Fruit fly (Drosophila melanogaster) whole organism, embryonic: Measurements from ENCODE around the gene Gcna.

Experiments used
- Atf-2 ChIP-seq: fragments of 200-800 bp; sonication (Bioruptor generic); optimal IDR thresholded peaks from 2 replicates; lab custom pipeline; 2016; ENCODE audit warnings: missing biosample characterization, missing genetic modification characterization
- Bgb ChIP-seq: fragments of 200-800 bp; sonication (Bioruptor generic); IDR thresholded peaks from 2 replicates; pipeline ENCODE4 v1.3.6; 2022; ENCODE audit warnings: missing biosample characterization, missing genetic modification characterization; ENCODE audit not compliant: partially characterized antibody
- Bteb2 ChIP-seq: fragments of 200-800 bp; sonication (Bioruptor generic); optimal IDR thresholded peaks from 2 replicates; lab custom pipeline; 2016; ENCODE audit warnings: missing biosample characterization, missing genetic modification characterization
- CG10366 ChIP-seq: fragments of 200-800 bp; sonication (Bioruptor generic); IDR thresholded peaks from 2 replicates; pipeline ENCODE4 v1.3.6; 2022; ENCODE audit warnings: missing biosample characterization, missing genetic modification characterization
- CG10979 ChIP-seq: fragments of 200-800 bp; sonication (Bioruptor generic); optimal IDR thresholded peaks from 2 replicates; lab custom pipeline; 2018; ENCODE audit warnings: missing biosample characterization, mild to moderate bottlenecking, missing genetic modification characterization, moderate library complexity
- CG11093 ChIP-seq: fragments of 200-800 bp; sonication (Bioruptor generic); IDR thresholded peaks from 3 replicates; pipeline ENCODE4 v1.3.6; 2022; ENCODE audit warnings: missing biosample characterization, missing genetic modification characterization
- CG13624 ChIP-seq: fragments of 200-800 bp; sonication (Bioruptor generic); optimal IDR thresholded peaks from 2 replicates; lab custom pipeline; 2016; ENCODE audit warnings: missing biosample characterization, missing genetic modification characterization
- CG14441 ChIP-seq: fragments of 200-800 bp; sonication (Bioruptor generic); IDR thresholded peaks from 2 replicates; pipeline ENCODE4 v1.3.6; 2022; ENCODE audit warnings: missing biosample characterization, missing genetic modification characterization
- CG15073 ChIP-seq: fragments of 200-800 bp; sonication (Bioruptor generic); optimal IDR thresholded peaks from 2 replicates; lab custom pipeline; 2016; ENCODE audit warnings: missing biosample characterization, missing genetic modification characterization
- CG15696 ChIP-seq: fragments of 200-800 bp; sonication (Bioruptor generic); optimal IDR thresholded peaks from 2 replicates; lab custom pipeline; 2019; ENCODE audit warnings: missing biosample characterization, mild to moderate bottlenecking, missing genetic modification characterization, moderate library complexity
- CG16863 ChIP-seq: fragments of 200-800 bp; sonication (Bioruptor generic); optimal IDR thresholded peaks from 3 replicates; lab custom pipeline; 2016; ENCODE audit warnings: missing biosample characterization, missing genetic modification characterization
- CG17361 ChIP-seq: fragments of 200-800 bp; sonication (Bioruptor generic); IDR thresholded peaks from 3 replicates; pipeline ENCODE4 v1.3.6; 2022; ENCODE audit warnings: missing biosample characterization, missing genetic modification characterization
- CG17829 ChIP-seq: fragments of 200-800 bp; optimal IDR thresholded peaks from 2 replicates; lab custom pipeline; 2019; ENCODE audit warnings: missing biosample characterization, mild to moderate bottlenecking, missing genetic modification characterization, moderate library complexity
- CG2116 ChIP-seq: fragments of 200-800 bp; sonication (Bioruptor generic); optimal IDR thresholded peaks from 3 replicates; lab custom pipeline; 2018; ENCODE audit warnings: missing biosample characterization, mild to moderate bottlenecking, missing genetic modification characterization
- CG6654 ChIP-seq: fragments of 200-800 bp; sonication (Bioruptor generic); optimal IDR thresholded peaks from 2 replicates; lab custom pipeline; 2017; ENCODE audit warnings: missing biosample characterization, mild to moderate bottlenecking, missing genetic modification characterization
- CG8089 ChIP-seq: fragments of 200-800 bp; sonication (Bioruptor generic); optimal IDR thresholded peaks from 3 replicates; lab custom pipeline; 2016; ENCODE audit warnings: missing biosample characterization, missing genetic modification characterization
- CG8281 ChIP-seq: fragments of 200-800 bp; sonication (Bioruptor generic); optimal IDR thresholded peaks from 2 replicates; lab custom pipeline; 2018; ENCODE audit warnings: missing biosample characterization, mild to moderate bottlenecking, missing genetic modification characterization, moderate library complexity
- Chrac-16 ChIP-seq: fragments of 200-800 bp; sonication (Bioruptor generic); optimal IDR thresholded peaks from 3 replicates; lab custom pipeline; 2016; ENCODE audit warnings: missing biosample characterization, missing genetic modification characterization
- Dref ChIP-seq: fragments of 200-800 bp; sonication (Bioruptor generic); IDR thresholded peaks from 2 replicates; pipeline ENCODE4 v1.3.6; 2022; ENCODE audit warnings: missing biosample characterization, missing genetic modification characterization
- GATAe ChIP-seq: fragments of 200-800 bp; sonication (Bioruptor generic); conservative IDR thresholded peaks from 2 replicates; pipeline ENCODE4 v1.3.6; 2022; ENCODE audit warnings: missing biosample characterization, missing genetic modification characterization
- H2.0 ChIP-seq: fragments of 200-800 bp; sonication (Bioruptor generic); IDR thresholded peaks from 2 replicates; pipeline ENCODE4 v1.3.6; 2022; ENCODE audit warnings: missing biosample characterization, missing genetic modification characterization
- Hey ChIP-seq: fragments of 200-800 bp; sonication (Bioruptor generic); optimal IDR thresholded peaks from 3 replicates; lab custom pipeline; 2018; ENCODE audit warnings: missing biosample characterization, mild to moderate bottlenecking, missing genetic modification characterization
- Hr51 ChIP-seq, 2 experiments: fragments of 200-800 bp; sonication (Bioruptor generic); optimal IDR thresholded peaks; 2 replicates in 1 of 2; 3 replicates in 1 of 2; lab custom pipeline; 2016 to 2018; ENCODE audit warnings: missing biosample characterization in 2 of 2, missing genetic modification characterization in 2 of 2, mild to moderate bottlenecking in 1 of 2, moderate library complexity in 1 of 2
- MBD-R2 ChIP-seq: fragments of 200-800 bp; sonication (Bioruptor generic); IDR thresholded peaks from 2 replicates; pipeline ENCODE4 v1.3.6; 2022; ENCODE audit warnings: missing biosample characterization, missing genetic modification characterization
- NC2β ChIP-seq: fragments of 200-800 bp; sonication (Bioruptor generic); optimal IDR thresholded peaks from 2 replicates; lab custom pipeline; 2016; ENCODE audit warnings: missing biosample characterization, missing genetic modification characterization
- Neu2 ChIP-seq: fragments of 200-800 bp; sonication (Bioruptor generic); optimal IDR thresholded peaks from 3 replicates; lab custom pipeline; 2016; ENCODE audit warnings: missing biosample characterization, missing genetic modification characterization, borderline replicate concordance
- Nf-YC ChIP-seq: fragments of 200-800 bp; optimal IDR thresholded peaks from 3 replicates; lab custom pipeline; 2019; ENCODE audit warnings: missing biosample characterization, mild to moderate bottlenecking, missing genetic modification characterization, moderate library complexity
- Oli ChIP-seq: fragments of 200-800 bp; sonication (Bioruptor generic); optimal IDR thresholded peaks from 2 replicates; lab custom pipeline; 2018; ENCODE audit warnings: missing biosample characterization, mild to moderate bottlenecking, missing genetic modification characterization, moderate library complexity
- Optix ChIP-seq: fragments of 200-800 bp; sonication (Bioruptor generic); IDR thresholded peaks from 3 replicates; pipeline ENCODE4 v1.3.6; 2022; ENCODE audit warnings: missing biosample characterization, missing genetic modification characterization
- Sry-δ ChIP-seq: fragments of 200-800 bp; sonication (Bioruptor generic); optimal IDR thresholded peaks from 2 replicates; lab custom pipeline; 2016; ENCODE audit warnings: missing biosample characterization, missing genetic modification characterization
- Taf1 ChIP-seq: fragments of 200-800 bp; sonication (Bioruptor generic); IDR thresholded peaks from 2 replicates; pipeline ENCODE4 v1.3.6; 2022; ENCODE audit warnings: missing biosample characterization, missing genetic modification characterization
- Trl ChIP-seq, 3 experiments: fragments of >200 bp in 2 of 3; fragments of 200-800 bp in 1 of 3; sonication (Bioruptor generic) in 1 of 3; optimal IDR thresholded peaks; 2 replicates in 1 of 3; 3 replicates in 2 of 3; lab custom pipeline; 2016 to 2017; ENCODE audit warnings: missing biosample characterization in 1 of 3, missing genetic modification characterization in 1 of 3
- ara ChIP-seq: fragments of 200-800 bp; sonication (Bioruptor generic); IDR thresholded peaks from 2 replicates; pipeline ENCODE4 v1.3.6; 2022; ENCODE audit warnings: missing biosample characterization, missing genetic modification characterization
- bbx ChIP-seq: fragments of 200-800 bp; sonication (Bioruptor generic); IDR thresholded peaks from 2 replicates; pipeline ENCODE4 v1.3.6; 2022; ENCODE audit warnings: missing biosample characterization, missing genetic modification characterization; ENCODE audit not compliant: partially characterized antibody
- bsh ChIP-seq, 2 experiments: fragments of 200-800 bp; sonication (Bioruptor generic); optimal IDR thresholded peaks; 2 replicates each; lab custom pipeline; 2017 to 2018; ENCODE audit warnings: mild to moderate bottlenecking in 2 of 2, missing biosample characterization in 2 of 2, missing genetic modification characterization in 2 of 2, moderate library complexity in 1 of 2
- chif ChIP-seq, 2 experiments: fragments of 200-800 bp; sonication (Bioruptor generic); optimal IDR thresholded peaks; 3 replicates each; lab custom pipeline; 2016; ENCODE audit warnings: missing biosample characterization in 2 of 2, missing genetic modification characterization in 2 of 2
- danr ChIP-seq: fragments of 200-800 bp; sonication (Bioruptor generic); IDR thresholded peaks from 2 replicates; pipeline ENCODE4 v1.3.6; 2022; ENCODE audit warnings: missing biosample characterization, missing genetic modification characterization
- grn ChIP-seq: fragments of 200-800 bp; sonication (Bioruptor generic); optimal IDR thresholded peaks from 3 replicates; lab custom pipeline; 2017; ENCODE audit warnings: missing biosample characterization, missing genetic modification characterization
- jing ChIP-seq: fragments of 200-800 bp; sonication (Bioruptor generic); optimal IDR thresholded peaks from 2 replicates; lab custom pipeline; 2018; ENCODE audit warnings: missing biosample characterization, mild to moderate bottlenecking, missing genetic modification characterization
- mam ChIP-seq: fragments of 200-800 bp; sonication (Bioruptor generic); optimal IDR thresholded peaks from 3 replicates; lab custom pipeline; 2016; ENCODE audit warnings: missing biosample characterization, missing genetic modification characterization
- pnt ChIP-seq: fragments of 200-800 bp; sonication (Bioruptor generic); optimal IDR thresholded peaks from 3 replicates; lab custom pipeline; 2016; ENCODE audit warnings: missing biosample characterization, missing genetic modification characterization
- prd ChIP-seq, 3 experiments: fragments of >200 bp in 2 of 3; fragments of 200-800 bp in 1 of 3; sonication (Bioruptor generic) in 1 of 3; optimal IDR thresholded peaks in 2 of 3; IDR thresholded peaks in 1 of 3; 2 replicates in 2 of 3; 3 replicates in 1 of 3; pipeline versions ENCODE4 v1.3.6 to Lab custom; 2017 to 2022; ENCODE audit warnings: missing biosample characterization in 1 of 3, missing genetic modification characterization in 1 of 3
- repo ChIP-seq: fragments of 200-800 bp; sonication (Bioruptor generic); optimal IDR thresholded peaks from 2 replicates; lab custom pipeline; 2016; ENCODE audit warnings: missing biosample characterization, missing genetic modification characterization
- run ChIP-seq: fragments of 200-800 bp; sonication (Bioruptor generic); optimal IDR thresholded peaks from 3 replicates; lab custom pipeline; 2018; ENCODE audit warnings: missing biosample characterization, mild to moderate bottlenecking, missing genetic modification characterization
- seq ChIP-seq: fragments of 200-800 bp; sonication (Bioruptor generic); IDR thresholded peaks from 2 replicates; pipeline ENCODE4 v1.3.6; 2022; ENCODE audit warnings: missing biosample characterization, missing genetic modification characterization
- slp2 ChIP-seq: fragments of 200-800 bp; sonication (Bioruptor generic); optimal IDR thresholded peaks from 2 replicates; lab custom pipeline; 2016; ENCODE audit warnings: missing biosample characterization, missing genetic modification characterization
- unpg ChIP-seq: fragments of 200-800 bp; sonication (Bioruptor generic); optimal IDR thresholded peaks from 3 replicates; lab custom pipeline; 2018; ENCODE audit warnings: missing biosample characterization, mild to moderate bottlenecking, missing genetic modification characterization, moderate library complexity
- zen ChIP-seq: fragments of 200-800 bp; sonication (Bioruptor generic); optimal IDR thresholded peaks from 3 replicates; lab custom pipeline; 2018; ENCODE audit warnings: missing biosample characterization, mild to moderate bottlenecking, missing genetic modification characterization, moderate library complexity
- zf30C ChIP-seq: fragments of 200-800 bp; sonication (Bioruptor generic); optimal IDR thresholded peaks from 3 replicates; lab custom pipeline; 2018; ENCODE audit warnings: missing biosample characterization, mild to moderate bottlenecking, missing genetic modification characterization

The Gcna gene

DNA sequence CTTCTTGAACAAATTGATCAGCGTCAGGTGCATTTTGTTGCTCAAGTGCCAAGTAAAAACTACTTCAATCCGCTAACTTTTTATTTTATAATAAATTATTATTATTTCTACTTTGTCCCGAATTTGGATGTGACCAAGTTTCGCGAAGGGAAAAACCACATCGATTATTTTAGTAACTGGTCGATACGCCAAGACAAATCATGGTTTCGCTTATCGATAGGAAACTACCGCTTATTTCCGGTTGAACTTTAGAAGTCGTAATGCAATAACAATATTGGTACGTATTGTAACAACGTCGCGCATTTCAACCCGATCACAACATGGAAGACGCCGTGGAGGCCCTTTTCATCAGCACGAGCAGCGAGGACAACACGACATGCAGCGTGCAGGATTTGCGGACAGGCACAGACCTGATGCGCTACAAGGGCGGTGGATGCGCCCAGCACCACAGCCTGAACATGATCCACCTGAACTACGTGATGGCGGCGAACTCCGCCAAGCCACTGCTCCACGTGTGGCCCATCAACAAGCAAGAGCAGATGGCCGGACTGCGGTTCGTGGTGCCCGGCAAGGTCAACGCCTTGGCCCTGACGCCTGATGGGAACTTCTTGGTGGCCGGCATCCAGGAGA, 11.6 kb upstream of the Gcna start, which contains the start of the genes CG14817 and CG14805 (continued):
- peak; percentile 66 for TF ChIP-seq CG17829 (tag; lab: Kevin White, UChicago)
- no peak for TF ChIP-seq CG14441 (GFP tag; lab: Robert Waterston, UW)
- TF ChIP-seq Dref (GFP tag; lab: Robert Waterston, UW), result peak; percentile 78
- TF ChIP-seq Oli (tag; lab: Kevin White, UChicago), result peak; percentile 45
- TF ChIP-seq danr (GFP tag; lab: Robert Waterston, UW), result no peak
- no peak for TF ChIP-seq Neu2 (GFP tag; lab: Kevin White, UChicago)
- TF ChIP-seq CG17361 (GFP tag; lab: Robert Waterston, UW), result peak; percentile 67; the same call in 2 of the 3 replicates
- no peak for TF ChIP-seq CG8281 (tag; lab: Kevin White, UChicago)
- peak; percentile 61 for TF ChIP-seq bbx (GFP tag; lab: Robert Waterston, UW)
- no peak for TF ChIP-seq zf30C
- TF ChIP-seq NC2β (GFP tag; lab: Kevin White, UChicago), result peak; percentile 65
- TF ChIP-seq ara, result 0 out of 2 replicates have a peak, but pooled peaks have one; percentile 11
- TF ChIP-seq CG8089 (GFP tag; lab: Kevin White, UChicago), result no peak
- peak; percentile 67 for TF ChIP-seq Nf-YC (tag; lab: Kevin White, UChicago)
- TF ChIP-seq Bteb2 (GFP tag; lab: Kevin White, UChicago), result peak; percentile 16
- TF ChIP-seq bsh (GFP tag; optimal IDR thresholded peaks at IDR 0.05; lab: Kevin White, UChicago), result peak; percentile 10 to 62
- peak; percentile 91 for TF ChIP-seq CG2116 (GFP tag; lab: Kevin White, UChicago)
- peak; percentile 11 for TF ChIP-seq repo
- TF ChIP-seq Atf-2 (GFP tag; lab: Kevin White, UChicago), result no peak
- peak; percentile 21; the same call in 1 of the 2 replicates for TF ChIP-seq CG10366 (GFP tag; lab: Robert Waterston, UW)
- TF ChIP-seq Trl (optimal IDR thresholded peaks at IDR 0.05; lab: Kevin White, UChicago), result no peak
- TF ChIP-seq Trl (GFP tag; optimal IDR thresholded peaks at IDR 0.05; lab: Kevin White, UChicago), result peak; percentile 40
- TF ChIP-seq jing (GFP tag; lab: Kevin White, UChicago), result no peak
- no peak for TF ChIP-seq CG16863
- peak in 1 of 2 experiments; percentile 5 for TF ChIP-seq chif (GFP tag; optimal IDR thresholded peaks at IDR 0.05; lab: Kevin White, UChicago)
- TF ChIP-seq zen, result peak; percentile 37
- peak; percentile 60; the same call in 1 of the 2 replicates for TF ChIP-seq Bgb (GFP tag; lab: Robert Waterston, UW)
- TF ChIP-seq CG6654, result peak; percentile 33
- no peak for TF ChIP-seq CG11093 (GFP tag; lab: Robert Waterston, UW)
- no peak for TF ChIP-seq GATAe
- 0 out of 3 replicates have a peak, but pooled peaks have one; percentile 22 for TF ChIP-seq Optix (GFP tag; lab: Robert Waterston, UW)
- TF ChIP-seq run (tag; lab: Kevin White, UChicago), result no peak
- peak; percentile 58; the same call in 1 of the 2 replicates for TF ChIP-seq seq (GFP tag; lab: Robert Waterston, UW)
- TF ChIP-seq Sry-δ (GFP tag; lab: Kevin White, UChicago), result peak; percentile 48
- no peak for TF ChIP-seq Chrac-16
- no peak for TF ChIP-seq mam
- TF ChIP-seq CG15696 (tag; lab: Kevin White, UChicago), result no peak
- peak; percentile 27; the same call in 1 of the 2 replicates for TF ChIP-seq H2.0 (GFP tag; lab: Robert Waterston, UW)
- TF ChIP-seq Taf1 (GFP tag; lab: Robert Waterston, UW), result no peak
- TF ChIP-seq grn (GFP tag; lab: Kevin White, UChicago), result no peak
- peak; percentile 75 for TF ChIP-seq MBD-R2 (GFP tag; lab: Robert Waterston, UW)
- TF ChIP-seq Hr51 (GFP tag; optimal IDR thresholded peaks at IDR 0.05; lab: Kevin White, UChicago), result peak in 1 of 2 experiments; percentile 12
- TF ChIP-seq CG15073 (GFP tag; lab: Kevin White, UChicago), result no peak
- no peak for TF ChIP-seq Hey
- TF ChIP-seq CG10979 (tag; lab: Kevin White, UChicago), result peak; percentile 63
- TF ChIP-seq CG13624 (GFP tag; lab: Kevin White, UChicago), result peak; percentile 30
- no peak for TF ChIP-seq prd (optimal IDR thresholded peaks at IDR 0.05; lab: Kevin White, UChicago)
- no peak for TF ChIP-seq prd (GFP tag; IDR thresholded peaks at IDR 0.05; lab: Robert Waterston, UW)
- peak; percentile 12 for TF ChIP-seq slp2
- no peak for TF ChIP-seq pnt (GFP tag; lab: Kevin White, UChicago)
- peak; percentile 80 for TF ChIP-seq unpg (GFP tag; lab: Kevin White, UChicago)
